Fruit fly (Drosophila melanogaster) whole organism, embryonic: Measurements from ENCODE around the gene CG10286.

Experiments
- Antp ChIP-seq: fragments of 200-800 bp; sonication (Bioruptor generic); optimal IDR thresholded peaks from 3 replicates; lab custom pipeline; 2016; ENCODE audit warnings: missing biosample characterization, missing genetic modification characterization
- Bdp1 ChIP-seq: fragments of 200-800 bp; sonication (Bioruptor generic); optimal IDR thresholded peaks from 3 replicates; lab custom pipeline; 2016; ENCODE audit warnings: missing biosample characterization, missing genetic modification characterization
- Blimp-1 ChIP-seq: fragments of 200-800 bp; sonication (Bioruptor generic); optimal IDR thresholded peaks from 3 replicates; lab custom pipeline; 2018; ENCODE audit warnings: missing biosample characterization, missing genetic modification characterization, mild to moderate bottlenecking, moderate library complexity, missing genetic modification reagents
- CG10321 ChIP-seq: fragments of 200-800 bp; sonication (Bioruptor generic); IDR thresholded peaks from 2 replicates; pipeline ENCODE4 v1.3.6; 2022; ENCODE audit warnings: missing biosample characterization, missing genetic modification characterization
- CG1233 ChIP-seq: fragments of 200-800 bp; sonication (Bioruptor generic); optimal IDR thresholded peaks from 4 replicates; lab custom pipeline; 2018; ENCODE audit warnings: missing biosample characterization, mild to moderate bottlenecking, missing genetic modification characterization
- CG12769 ChIP-seq: fragments of 200-800 bp; sonication (Bioruptor generic); optimal IDR thresholded peaks from 2 replicates; lab custom pipeline; 2019; ENCODE audit warnings: missing biosample characterization, mild to moderate bottlenecking, missing genetic modification characterization, moderate library complexity
- CG14050 ChIP-seq: fragments of 200-800 bp; sonication (Bioruptor generic); IDR thresholded peaks from 3 replicates; pipeline ENCODE4 v1.3.6; 2022; ENCODE audit warnings: missing biosample characterization, missing genetic modification characterization
- CG15011 ChIP-seq: fragments of 200-800 bp; sonication (Bioruptor generic); optimal IDR thresholded peaks from 3 replicates; lab custom pipeline; 2018; ENCODE audit warnings: missing biosample characterization, mild to moderate bottlenecking, missing genetic modification characterization
- CG17361 ChIP-seq: fragments of 200-800 bp; sonication (Bioruptor generic); IDR thresholded peaks from 3 replicates; pipeline ENCODE4 v1.3.6; 2022; ENCODE audit warnings: missing biosample characterization, missing genetic modification characterization
- CG17612 ChIP-seq: fragments of 200-800 bp; sonication (Bioruptor generic); IDR thresholded peaks from 2 replicates; pipeline ENCODE4 v1.3.6; 2022; ENCODE audit warnings: missing biosample characterization, missing genetic modification characterization
- CG17912 ChIP-seq: fragments of 200-800 bp; sonication (Bioruptor generic); optimal IDR thresholded peaks from 2 replicates; lab custom pipeline; 2018; ENCODE audit warnings: missing biosample characterization, mild to moderate bottlenecking, missing genetic modification characterization
- CG18262 ChIP-seq: fragments of 200-800 bp; optimal IDR thresholded peaks from 3 replicates; lab custom pipeline; 2019; ENCODE audit warnings: missing biosample characterization, mild to moderate bottlenecking, missing genetic modification characterization, moderate library complexity
- CG18619 ChIP-seq: fragments of 200-800 bp; sonication (Bioruptor generic); optimal IDR thresholded peaks from 3 replicates; lab custom pipeline; 2017; ENCODE audit warnings: missing biosample characterization, mild to moderate bottlenecking, missing genetic modification characterization
- CG2678 ChIP-seq: fragments of 200-800 bp; sonication (Bioruptor generic); optimal IDR thresholded peaks from 3 replicates; lab custom pipeline; 2019; ENCODE audit warnings: missing biosample characterization, mild to moderate bottlenecking, missing genetic modification characterization, moderate library complexity
- CG2712 ChIP-seq: fragments of 200-800 bp; optimal IDR thresholded peaks from 3 replicates; lab custom pipeline; 2019; ENCODE audit warnings: missing biosample characterization, mild to moderate bottlenecking, missing genetic modification characterization, moderate library complexity
- CG2889 ChIP-seq: fragments of 200-800 bp; sonication (Bioruptor generic); IDR thresholded peaks from 3 replicates; pipeline ENCODE4 v1.3.6; 2022; ENCODE audit warnings: missing biosample characterization, missing genetic modification characterization
- CG30020 ChIP-seq: fragments of 200-800 bp; optimal IDR thresholded peaks from 2 replicates; lab custom pipeline; 2019; ENCODE audit warnings: missing biosample characterization, mild to moderate bottlenecking, missing genetic modification characterization, moderate library complexity
- CG3163 ChIP-seq: fragments of 200-800 bp; sonication (Bioruptor generic); optimal IDR thresholded peaks from 3 replicates; lab custom pipeline; 2016; ENCODE audit warnings: missing biosample characterization, missing genetic modification characterization
- CG32532 ChIP-seq: fragments of 200-800 bp; sonication (Bioruptor generic); IDR thresholded peaks from 2 replicates; pipeline ENCODE4 v1.3.6; 2022; ENCODE audit warnings: missing biosample characterization, missing genetic modification characterization
- CG4328 ChIP-seq: fragments of 200-800 bp; sonication (Bioruptor generic); optimal IDR thresholded peaks from 3 replicates; lab custom pipeline; 2017; ENCODE audit warnings: missing biosample characterization, missing genetic modification reagents, missing genetic modification characterization
- CG4617 ChIP-seq: fragments of 200-800 bp; sonication (Bioruptor generic); optimal IDR thresholded peaks from 3 replicates; lab custom pipeline; 2016; ENCODE audit warnings: missing biosample characterization, missing genetic modification characterization, borderline replicate concordance
- CG8478 ChIP-seq: fragments of >200 bp; optimal IDR thresholded peaks from 2 replicates; lab custom pipeline; 2018
- Doc2 ChIP-seq: fragments of 200-800 bp; sonication (Bioruptor generic); IDR thresholded peaks from 2 replicates; pipeline ENCODE4 v1.3.6; 2022; ENCODE audit warnings: missing biosample characterization, missing genetic modification characterization
- Doc3 ChIP-seq: fragments of 200-800 bp; sonication (Bioruptor generic); IDR thresholded peaks from 3 replicates; pipeline ENCODE4 v1.3.6; 2022; ENCODE audit warnings: missing biosample characterization, missing genetic modification characterization; ENCODE audit not compliant: partially characterized antibody
- Fer2 ChIP-seq: fragments of 200-800 bp; sonication (Bioruptor generic); optimal IDR thresholded peaks from 2 replicates; lab custom pipeline; 2018; ENCODE audit warnings: missing biosample characterization, mild to moderate bottlenecking, missing genetic modification characterization, moderate library complexity
- GATAe ChIP-seq: fragments of 200-800 bp; sonication (Bioruptor generic); conservative IDR thresholded peaks from 2 replicates; pipeline ENCODE4 v1.3.6; 2022; ENCODE audit warnings: missing biosample characterization, missing genetic modification characterization
- Hr51 ChIP-seq, 2 experiments: fragments of 200-800 bp; sonication (Bioruptor generic); optimal IDR thresholded peaks; 2 replicates in 1 of 2; 3 replicates in 1 of 2; lab custom pipeline; 2016 to 2018; ENCODE audit warnings: missing biosample characterization in 2 of 2, missing genetic modification characterization in 2 of 2, mild to moderate bottlenecking in 1 of 2, moderate library complexity in 1 of 2
- Lpt ChIP-seq: fragments of >200 bp; optimal IDR thresholded peaks from 2 replicates; lab custom pipeline; 2018; ENCODE audit warnings: missing biosample characterization, missing genetic modification characterization
- NfI ChIP-seq: fragments of 200-800 bp; sonication (Bioruptor generic); optimal IDR thresholded peaks from 3 replicates; lab custom pipeline; 2018; ENCODE audit warnings: missing biosample characterization, mild to moderate bottlenecking, missing genetic modification characterization, moderate library complexity
- Oli ChIP-seq: fragments of 200-800 bp; sonication (Bioruptor generic); optimal IDR thresholded peaks from 2 replicates; lab custom pipeline; 2018; ENCODE audit warnings: missing biosample characterization, mild to moderate bottlenecking, missing genetic modification characterization, moderate library complexity
- Rx ChIP-seq: fragments of 200-800 bp; sonication (Bioruptor generic); IDR thresholded peaks from 2 replicates; pipeline ENCODE4 v1.3.6; 2022; ENCODE audit warnings: missing biosample characterization, missing genetic modification characterization
- Sin3A ChIP-seq: fragments of >200 bp; optimal IDR thresholded peaks from 2 replicates; lab custom pipeline; 2018
- amos ChIP-seq: fragments of 200-800 bp; sonication (Bioruptor generic); IDR thresholded peaks from 2 replicates; pipeline ENCODE4 v1.3.6; 2022; ENCODE audit warnings: missing biosample characterization, missing genetic modification characterization; ENCODE audit not compliant: partially characterized antibody
- bigmax ChIP-seq: fragments of 200-800 bp; sonication (Bioruptor generic); optimal IDR thresholded peaks from 2 replicates; lab custom pipeline; 2018; ENCODE audit warnings: missing biosample characterization, mild to moderate bottlenecking, missing genetic modification characterization
- bsh ChIP-seq, 2 experiments: fragments of 200-800 bp; sonication (Bioruptor generic); optimal IDR thresholded peaks; 2 replicates each; lab custom pipeline; 2017 to 2018; ENCODE audit warnings: mild to moderate bottlenecking in 2 of 2, missing biosample characterization in 2 of 2, missing genetic modification characterization in 2 of 2, moderate library complexity in 1 of 2
- chm ChIP-seq: fragments of 200-800 bp; sonication (Bioruptor generic); IDR thresholded peaks from 2 replicates; pipeline ENCODE4 v1.3.6; 2022; ENCODE audit warnings: missing biosample characterization, missing genetic modification characterization
- crol ChIP-seq: fragments of 200-800 bp; sonication (Bioruptor generic); IDR thresholded peaks from 2 replicates; pipeline ENCODE4 v1.3.6; 2022; ENCODE audit warnings: missing biosample characterization, missing genetic modification characterization
- dimm ChIP-seq: fragments of 200-800 bp; sonication (Bioruptor generic); IDR thresholded peaks from 2 replicates; pipeline ENCODE4 v1.3.6; 2022; ENCODE audit warnings: missing biosample characterization, missing genetic modification characterization
- fd96Cb ChIP-seq: fragments of 200-800 bp; sonication (Bioruptor generic); optimal IDR thresholded peaks from 2 replicates; lab custom pipeline; 2018; ENCODE audit warnings: missing biosample characterization, mild to moderate bottlenecking, missing genetic modification characterization, moderate library complexity
- lab ChIP-seq: fragments of 200-800 bp; sonication (Bioruptor generic); optimal IDR thresholded peaks from 3 replicates; lab custom pipeline; 2017; ENCODE audit warnings: missing biosample characterization, missing genetic modification characterization, mild to moderate bottlenecking, moderate library complexity, missing genetic modification reagents
- lilli ChIP-seq: fragments of 200-800 bp; sonication (Bioruptor generic); optimal IDR thresholded peaks from 3 replicates; lab custom pipeline; 2016; ENCODE audit warnings: missing biosample characterization, missing genetic modification characterization
- nmo ChIP-seq: fragments of 200-800 bp; sonication (Bioruptor generic); optimal IDR thresholded peaks from 2 replicates; lab custom pipeline; 2018; ENCODE audit warnings: missing biosample characterization, mild to moderate bottlenecking, missing genetic modification characterization, moderate library complexity
- pan ChIP-seq, 4 experiments: fragments of >200 bp in 3 of 4; fragments of 200-800 bp in 1 of 4; sonication (Bioruptor generic) in 1 of 4; optimal IDR thresholded peaks in 3 of 4; IDR thresholded peaks in 1 of 4; 2 replicates each; pipeline versions ENCODE4 v1.3.6 to Lab custom; 2017 to 2022; ENCODE audit warnings: missing biosample characterization in 2 of 4, missing genetic modification characterization in 2 of 4, mixed read lengths in 1 of 4
- pho ChIP-seq: fragments of 200-800 bp; sonication (Bioruptor generic); optimal IDR thresholded peaks from 2 replicates; lab custom pipeline; 2016; ENCODE audit warnings: missing biosample characterization, missing genetic modification characterization
- ranshi ChIP-seq: fragments of 200-800 bp; sonication (Bioruptor generic); IDR thresholded peaks from 2 replicates; pipeline ENCODE4 v1.3.6; 2022; ENCODE audit warnings: missing biosample characterization, missing genetic modification characterization
- rib ChIP-seq: fragments of 200-800 bp; sonication (Bioruptor generic); IDR thresholded peaks from 2 replicates; pipeline ENCODE4 v1.3.6; 2022; ENCODE audit warnings: missing biosample characterization, missing genetic modification characterization
- ro ChIP-seq: fragments of 200-800 bp; sonication (Bioruptor generic); IDR thresholded peaks from 2 replicates; pipeline ENCODE4 v1.3.6; 2022; ENCODE audit warnings: missing biosample characterization, missing genetic modification characterization
- seq ChIP-seq: fragments of 200-800 bp; sonication (Bioruptor generic); IDR thresholded peaks from 2 replicates; pipeline ENCODE4 v1.3.6; 2022; ENCODE audit warnings: missing biosample characterization, missing genetic modification characterization
- slou ChIP-seq: fragments of 200-800 bp; sonication (Bioruptor generic); optimal IDR thresholded peaks from 3 replicates; lab custom pipeline; 2016; ENCODE audit warnings: missing biosample characterization, missing genetic modification characterization
- tna ChIP-seq: fragments of 200-800 bp; sonication (Bioruptor generic); IDR thresholded peaks from 2 replicates; pipeline ENCODE4 v1.3.6; 2022; ENCODE audit warnings: missing biosample characterization, missing genetic modification characterization; ENCODE audit not compliant: partially characterized antibody

Gene CG10286

dm6 chr3R:6416242-6416641, 47.5 kb downstream of the CG10286 start (continued):
- TF ChIP-seq Oli (tag; lab: Kevin White, UChicago) (peak; percentile 71), bigmax (GFP tag; lab: Kevin White, UChicago) (no peak), CG18619 (GFP tag; lab: Kevin White, UChicago) (peak; percentile 75), dimm (peak; percentile 55; the same call in 1 of the 2 replicates), Sin3A (no peak), Blimp-1 (GFP tag; lab: Kevin White, UChicago) (peak; percentile 49), bsh (GFP tag; optimal IDR thresholded peaks at IDR 0.05; lab: Kevin White, UChicago) (peak in 1 of 2 experiments; percentile 63), Doc2 (GFP tag; lab: Robert Waterston, UW) (peak; percentile 44; the same call in 1 of the 2 replicates), Rx (GFP tag; lab: Robert Waterston, UW) (peak; percentile 86), CG17361 (GFP tag; lab: Robert Waterston, UW) (peak; percentile 62; the same call in 2 of the 3 replicates), Hr51 (GFP tag; optimal IDR thresholded peaks at IDR 0.05; lab: Kevin White, UChicago) (peak; percentile 50 to 72), fd96Cb (tag; lab: Kevin White, UChicago) (peak; percentile 62), NfI (GFP tag; lab: Kevin White, UChicago) (peak; percentile 82), Bdp1 (GFP tag; lab: Kevin White, UChicago) (peak; percentile 30), pho (GFP tag; lab: Kevin White, UChicago) (peak; percentile 82), CG2712 (tag; lab: Kevin White, UChicago) (peak; percentile 61), CG17912 (GFP tag; lab: Kevin White, UChicago) (no peak), rib (0 out of 2 replicates have a peak, but pooled peaks have one; percentile 21), lilli (peak; percentile 85), CG1233 (GFP tag; lab: Kevin White, UChicago) (peak; percentile 66), CG12769 (tag; lab: Kevin White, UChicago) (peak; percentile 95), CG3163 (peak; percentile 32), CG8478 (lab: Kevin White, UChicago) (no peak), tna (GFP tag; lab: Robert Waterston, UW) (no peak), CG32532 (peak; percentile 88), ranshi (GFP tag; lab: Robert Waterston, UW) (peak; percentile 84), CG2889 (GFP tag; lab: Robert Waterston, UW) (peak; percentile 68; the same call in 1 of the 3 replicates), Doc3 (GFP tag; lab: Robert Waterston, UW) (no peak), slou (GFP tag; lab: Kevin White, UChicago) (peak; percentile 46), CG14050 (GFP tag; lab: Robert Waterston, UW) (peak; percentile 56; the same call in 2 of the 3 replicates), chm (peak; percentile 86), crol (GFP tag; lab: Robert Waterston, UW) (no peak), CG4328 (no peak), seq (GFP tag; lab: Robert Waterston, UW) (peak; percentile 77), CG2678 (tag; lab: Kevin White, UChicago) (peak; percentile 85), CG17612 (peak; percentile 74), CG18262 (tag; lab: Kevin White, UChicago) (peak; percentile 57), Fer2 (tag; lab: Kevin White, UChicago) (peak; percentile 63), CG10321 (GFP tag; lab: Robert Waterston, UW) (peak; percentile 37; the same call in 1 of the 2 replicates), Antp (GFP tag; lab: Kevin White, UChicago) (peak; percentile 83), nmo (peak; percentile 61), GATAe (0 out of 2 replicates have a peak, but pooled peaks have one; percentile 27), amos (GFP tag; lab: Robert Waterston, UW) (no peak), Lpt (GFP tag; lab: Kevin White, UChicago) (no peak), CG15011 (GFP tag; lab: Kevin White, UChicago) (peak; percentile 64), CG30020 (tag; lab: Kevin White, UChicago) (no peak), lab (GFP tag; lab: Kevin White, UChicago) (peak; percentile 93), pan (optimal IDR thresholded peaks at IDR 0.05; lab: Kevin White, UChicago) (no peak), pan (GFP tag; optimal IDR thresholded peaks at IDR 0.05 in 1 of 2, IDR thresholded peaks at IDR 0.05 in 1 of 2) (peak in 1 of 2 experiments; percentile 86), ro (peak; percentile 40; the same call in 1 of the 2 replicates), CG4617 (GFP tag; lab: Kevin White, UChicago) (no peak)
